Fruit fly (Drosophila melanogaster): ENCODE measurements around the gene Dmtn.

- no peak for TF ChIP-seq CTCF (optimal IDR thresholded peaks at IDR 0.05)
- no peak for TF ChIP-seq CG8478 (optimal IDR thresholded peaks at IDR 0.05)
Measured at dm6 chr3R:6432321-6432720, 26.6 kb upstream of the Dmtn start.

Measured in S2 (cell line).